Fruit fly (Drosophila melanogaster) whole organism, embryonic: ENCODE measurements around the gene His3.3A.

Experiments used
- Asciz ChIP-seq: fragments of 200-800 bp; sonication (Bioruptor generic); optimal IDR thresholded peaks from 2 replicates; lab custom pipeline; 2017; ENCODE audit warnings: missing biosample characterization, mild to moderate bottlenecking, missing genetic modification characterization, missing genetic modification reagents
- CG1233 ChIP-seq: fragments of 200-800 bp; sonication (Bioruptor generic); optimal IDR thresholded peaks from 4 replicates; lab custom pipeline; 2018; ENCODE audit warnings: missing biosample characterization, mild to moderate bottlenecking, missing genetic modification characterization
- CG3726 ChIP-seq: fragments of 200-800 bp; sonication (Bioruptor generic); IDR thresholded peaks from 3 replicates; pipeline ENCODE4, ENCODE4 v1.3.6; 2022; ENCODE audit warnings: missing biosample characterization, missing genetic modification characterization
- CG4404 ChIP-seq: fragments of 200-800 bp; sonication (Bioruptor generic); IDR thresholded peaks from 2 replicates; pipeline ENCODE4 v1.3.6; 2022; ENCODE audit warnings: missing biosample characterization, missing genetic modification characterization
- CG8765 ChIP-seq: fragments of 200-800 bp; sonication (Bioruptor generic); IDR thresholded peaks from 2 replicates; pipeline ENCODE4 v1.3.6; 2022; ENCODE audit warnings: missing biosample characterization, missing genetic modification characterization
- Deaf1 ChIP-seq: fragments of 200-800 bp; optimal IDR thresholded peaks from 3 replicates; lab custom pipeline; 2019; ENCODE audit warnings: missing biosample characterization, mild to moderate bottlenecking, missing genetic modification characterization, moderate library complexity
- HLH54F ChIP-seq: fragments of 200-800 bp; sonication (Bioruptor generic); optimal IDR thresholded peaks from 3 replicates; lab custom pipeline; 2016; ENCODE audit warnings: missing biosample characterization, missing genetic modification characterization
- Med ChIP-seq: fragments of 200-800 bp; sonication (Bioruptor generic); peaks from one replicate; lab custom pipeline; 2016; ENCODE audit warnings: missing biosample characterization, missing genetic modification characterization, mild to moderate bottlenecking, inconsistent platforms, moderate library complexity
- Usf ChIP-seq: fragments of 200-800 bp; sonication (Bioruptor generic); optimal IDR thresholded peaks from 2 replicates; lab custom pipeline; 2017; ENCODE audit warnings: missing genotype, missing biosample characterization, missing genetic modification characterization
- esg ChIP-seq: fragments of 200-800 bp; sonication (Bioruptor generic); conservative IDR thresholded peaks from 2 replicates; pipeline ENCODE4 v1.3.6; 2022; ENCODE audit warnings: missing biosample characterization, missing genetic modification characterization
- eyg ChIP-seq: fragments of 200-800 bp; sonication (Bioruptor generic); optimal IDR thresholded peaks from 3 replicates; lab custom pipeline; 2016; ENCODE audit warnings: missing biosample characterization, missing genetic modification characterization
- fru ChIP-seq: fragments of >200 bp; optimal IDR thresholded peaks from 2 replicates; lab custom pipeline; 2017
- salm ChIP-seq: fragments of 200-800 bp; sonication (Bioruptor generic); optimal IDR thresholded peaks from 2 replicates; lab custom pipeline; 2018; ENCODE audit warnings: missing biosample characterization, mild to moderate bottlenecking, missing genetic modification characterization
- tgo ChIP-seq: fragments of 200-800 bp; sonication (Bioruptor generic); IDR thresholded peaks from 3 replicates; pipeline ENCODE4 v1.3.6; 2022; ENCODE audit warnings: missing biosample characterization, missing genetic modification characterization

- TF ChIP-seq Deaf1 (tag; lab: Kevin White, UChicago) (no peak), tgo (GFP tag; lab: Robert Waterston, UW) (no peak), CG4404 (GFP tag; lab: Robert Waterston, UW) (no peak), esg (GFP tag; lab: Robert Waterston, UW) (no peak), eyg (GFP tag; lab: Kevin White, UChicago) (no peak), Med (GFP tag; lab: Kevin White, UChicago) (no peak), Asciz (GFP tag; lab: Kevin White, UChicago) (no peak), CG3726 (no peak), salm (tag; lab: Kevin White, UChicago) (no peak), CG8765 (GFP tag; lab: Robert Waterston, UW) (no peak), CG1233 (no peak), Usf (GFP tag; lab: Kevin White, UChicago) (no peak), HLH54F (GFP tag; lab: Kevin White, UChicago) (no peak), fru (lab: Kevin White, UChicago) (no peak)
Measured at dm6 chr2L:5030535-5030934, 24.3 kb upstream of the His3.3A start.
